Worm (Caenorhabditis elegans): ENCODE results near the gene F26F2.3.
A peak's percentile ranks its signal among the peaks of the same experiment; 100 is the strongest.

F26F2.3 gene

ce11 chrV:20566454-20566853, at the start of gene F26F2.3:
TSS of gene F26F2.3 (minus strand) at chrV:20566554.
- no peak for TF ChIP-seq tbx-11 (GFP tag; IDR thresholded peaks at IDR 0.05)
- no peak for TF ChIP-seq ceh-13 (GFP tag; optimal IDR thresholded peaks at IDR 0.05)
- no peak for TF ChIP-seq hmbx-1 (tag; optimal IDR thresholded peaks at IDR 0.05)
- no peak for TF ChIP-seq tra-4 (tag; optimal IDR thresholded peaks at IDR 0.05)

- TF ChIP-seq ceh-36 (tag; optimal IDR thresholded peaks at IDR 0.05) (no peak), ceh-13 (GFP tag; optimal IDR thresholded peaks at IDR 0.05) (no peak), aly-1 (tag; optimal IDR thresholded peaks at IDR 0.05) (no peak), hmbx-1 (tag; optimal IDR thresholded peaks at IDR 0.05) (no peak), flt-1 (GFP tag; IDR thresholded peaks at IDR 0.05) (no peak), scrt-1 (GFP tag; IDR thresholded peaks at IDR 0.05) (no peak), B0310.2 (tag; optimal IDR thresholded peaks at IDR 0.05) (no peak), hmg-4 (GFP tag; optimal IDR thresholded peaks at IDR 0.05) (no peak), ama-1 (optimal IDR thresholded peaks at IDR 0.05) (no peak), tbx-11 (GFP tag; IDR thresholded peaks at IDR 0.05) (no peak), hnd-1 (tag; optimal IDR thresholded peaks at IDR 0.05) (no peak), F13C5.2 (tag; optimal IDR thresholded peaks at IDR 0.05) (no peak), ets-7 (tag; optimal IDR thresholded peaks at IDR 0.05) (no peak), pes-1 (GFP tag; IDR thresholded peaks at IDR 0.05) (no peak)
These were observed 43.1 kb upstream of the F26F2.3 start, which contains the start of gene grd-2 for ce11 chrV:20609494-20609893. TSS of gene grd-2 (plus strand) at chrV:20609794.

ce11 chrV:20608688-20609087, 42.3 kb upstream of the F26F2.3 start, which contains the start of gene ttr-12:
TSS of gene ttr-12 (minus strand) at chrV:20608788.
- no peak for TF ChIP-seq hnd-1 (tag; optimal IDR thresholded peaks at IDR 0.05)
- TF ChIP-seq tra-4 (tag; optimal IDR thresholded peaks at IDR 0.05), result no peak
- TF ChIP-seq tbx-11 (GFP tag; IDR thresholded peaks at IDR 0.05), result no peak
- TF ChIP-seq sea-1 (GFP tag; conservative IDR thresholded peaks at IDR 0.05), result no peak
- TF ChIP-seq ama-1 (optimal IDR thresholded peaks at IDR 0.05), result no peak
- TF ChIP-seq F13C5.2 (tag; optimal IDR thresholded peaks at IDR 0.05), result no peak

ce11 chrV:20606617-20607016, 40.3 kb upstream of the F26F2.3 start, which contains the start of gene F46B3.23:
TSS of gene F46B3.23 (minus strand) at chrV:20606717.
- TF ChIP-seq hmg-4 (GFP tag; optimal IDR thresholded peaks at IDR 0.05) (no peak), sea-1 (GFP tag; conservative IDR thresholded peaks at IDR 0.05) (no peak), ama-1 (optimal IDR thresholded peaks at IDR 0.05) (no peak), pes-1 (GFP tag; IDR thresholded peaks at IDR 0.05) (no peak), B0310.2 (tag; optimal IDR thresholded peaks at IDR 0.05) (no peak), hmbx-1 (tag; optimal IDR thresholded peaks at IDR 0.05) (no peak), tbx-37 (GFP tag; conservative IDR thresholded peaks at IDR 0.05) (no peak), flt-1 (GFP tag; IDR thresholded peaks at IDR 0.05) (no peak), tbx-11 (GFP tag; IDR thresholded peaks at IDR 0.05) (no peak), ets-7 (tag; optimal IDR thresholded peaks at IDR 0.05) (no peak), ceh-36 (tag; optimal IDR thresholded peaks at IDR 0.05) (no peak), F13C5.2 (tag; optimal IDR thresholded peaks at IDR 0.05) (no peak), aly-1 (tag; optimal IDR thresholded peaks at IDR 0.05) (no peak), tra-4 (tag; optimal IDR thresholded peaks at IDR 0.05) (no peak), ceh-13 (GFP tag; optimal IDR thresholded peaks at IDR 0.05) (no peak), scrt-1 (GFP tag; IDR thresholded peaks at IDR 0.05) (no peak)

- TF ChIP-seq hnd-1 (tag; optimal IDR thresholded peaks at IDR 0.05) (no peak), pes-1 (GFP tag; IDR thresholded peaks at IDR 0.05) (peak; percentile 36; the same call in 1 of the 2 replicates), hmbx-1 (tag; optimal IDR thresholded peaks at IDR 0.05) (no peak)
These were observed 38.3 kb upstream of the F26F2.3 start, which contains the start of gene ttr-57 for ce11 chrV:20604606-20605155. TSS of gene ttr-57 (plus strand) at chrV:20605105.

ce11 chrV:20603014-20603413, 36.7 kb upstream of the F26F2.3 start, which contains the start of gene ttr-11:
TSS of gene ttr-11 (plus strand) at chrV:20603314.
- TF ChIP-seq ets-7 (tag; optimal IDR thresholded peaks at IDR 0.05) (no peak), hnd-1 (tag; optimal IDR thresholded peaks at IDR 0.05) (no peak), hmg-4 (GFP tag; optimal IDR thresholded peaks at IDR 0.05) (no peak), ama-1 (optimal IDR thresholded peaks at IDR 0.05) (no peak), tbx-37 (GFP tag; conservative IDR thresholded peaks at IDR 0.05) (no peak)

ce11 chrV:20600704-20601103, 34.4 kb upstream of the F26F2.3 start:
- no peak for TF ChIP-seq sea-1 (GFP tag; conservative IDR thresholded peaks at IDR 0.05)
- no peak for TF ChIP-seq tra-4 (tag; optimal IDR thresholded peaks at IDR 0.05)
- no peak for TF ChIP-seq hmbx-1 (tag; optimal IDR thresholded peaks at IDR 0.05)
- no peak for TF ChIP-seq ceh-13 (GFP tag; optimal IDR thresholded peaks at IDR 0.05)
- TF ChIP-seq pes-1 (GFP tag; IDR thresholded peaks at IDR 0.05), result no peak
- no peak for TF ChIP-seq F13C5.2 (tag; optimal IDR thresholded peaks at IDR 0.05)
- no peak for TF ChIP-seq hmg-4 (GFP tag; optimal IDR thresholded peaks at IDR 0.05)
- no peak for TF ChIP-seq tbx-37 (GFP tag; conservative IDR thresholded peaks at IDR 0.05)
- no peak for TF ChIP-seq ama-1 (optimal IDR thresholded peaks at IDR 0.05)
- TF ChIP-seq flt-1 (GFP tag; IDR thresholded peaks at IDR 0.05), result no peak
- no peak for TF ChIP-seq hnd-1 (tag; optimal IDR thresholded peaks at IDR 0.05)
- no peak for TF ChIP-seq ets-7 (tag; optimal IDR thresholded peaks at IDR 0.05)
- TF ChIP-seq aly-1 (tag; optimal IDR thresholded peaks at IDR 0.05), result no peak
- TF ChIP-seq ceh-36 (tag; optimal IDR thresholded peaks at IDR 0.05), result no peak
- no peak for TF ChIP-seq B0310.2 (tag; optimal IDR thresholded peaks at IDR 0.05)
- no peak for TF ChIP-seq scrt-1 (GFP tag; IDR thresholded peaks at IDR 0.05)
- no peak for TF ChIP-seq tbx-11 (GFP tag; IDR thresholded peaks at IDR 0.05)

ce11 chrV:20599795-20600194, 33.4 kb upstream of the F26F2.3 start, which contains the start of gene col-163:
TSS of gene col-163 (plus strand) at chrV:20600095.
- TF ChIP-seq ceh-13 (GFP tag; optimal IDR thresholded peaks at IDR 0.05) (no peak), ama-1 (optimal IDR thresholded peaks at IDR 0.05) (no peak), hmbx-1 (tag; optimal IDR thresholded peaks at IDR 0.05) (no peak), flt-1 (GFP tag; IDR thresholded peaks at IDR 0.05) (no peak), pes-1 (GFP tag; IDR thresholded peaks at IDR 0.05) (no peak), ets-7 (tag; optimal IDR thresholded peaks at IDR 0.05) (no peak), tbx-37 (GFP tag; conservative IDR thresholded peaks at IDR 0.05) (no peak), hmg-4 (GFP tag; optimal IDR thresholded peaks at IDR 0.05) (no peak), B0310.2 (tag; optimal IDR thresholded peaks at IDR 0.05) (no peak), tbx-11 (GFP tag; IDR thresholded peaks at IDR 0.05) (no peak), ceh-36 (tag; optimal IDR thresholded peaks at IDR 0.05) (no peak), scrt-1 (GFP tag; IDR thresholded peaks at IDR 0.05) (no peak), sea-1 (GFP tag; conservative IDR thresholded peaks at IDR 0.05) (no peak), F13C5.2 (tag; optimal IDR thresholded peaks at IDR 0.05) (no peak), hnd-1 (tag; optimal IDR thresholded peaks at IDR 0.05) (no peak), tra-4 (tag; optimal IDR thresholded peaks at IDR 0.05) (no peak)

Measured in whole organism, early embryonic.